Worm (Caenorhabditis elegans) whole organism, late embryonic: ENCODE measurements around the gene F09F9.5.

Source experiments
- C38D4.7 ChIP-seq: fragments of 200-800 bp; sonication (Bioruptor generic); optimal IDR thresholded peaks from 2 replicates; lab custom pipeline; 2018; ENCODE audit warnings: mild to moderate bottlenecking, missing genetic modification characterization, moderate library complexity, missing compliant biosample characterization
- ceh-2 ChIP-seq: sonication (generic microtip); optimal IDR thresholded peaks from 2 replicates; lab custom pipeline; 2016; ENCODE audit warnings: missing genotype, missing genetic modification characterization, missing compliant biosample characterization
- hlh-30 ChIP-seq: sonication (generic microtip); optimal IDR thresholded peaks from 2 replicates; lab custom pipeline; 2017; ENCODE audit warnings: antibody characterized with exemption, missing genetic modification characterization, missing compliant biosample characterization; ENCODE audit not compliant: insufficient read depth

DNA sequence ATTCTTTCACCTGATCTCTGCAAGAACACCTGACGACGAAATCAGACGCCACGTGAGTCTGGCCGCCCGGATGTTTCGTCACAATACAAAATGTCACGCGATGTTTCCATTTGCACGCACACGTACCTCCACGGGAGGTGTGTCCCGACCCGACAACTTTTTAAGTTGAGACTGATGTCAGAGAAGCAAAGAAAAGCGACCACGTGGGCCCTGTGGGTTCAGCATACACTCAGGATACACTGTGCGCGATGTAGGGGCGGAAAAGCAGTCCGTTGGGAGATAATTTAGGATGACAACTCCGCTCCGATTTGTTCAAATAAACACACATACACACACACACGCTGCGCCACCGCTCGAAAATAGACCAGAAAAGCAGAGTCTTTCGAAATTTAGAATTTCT is 24.5 kb downstream of the F09F9.5 start:
- TF ChIP-seq C38D4.7 (GFP tag; lab: Kevin White, UChicago) (no peak), ceh-2 (tag; lab: Kevin White, UChicago) (no peak), hlh-30 (tag; lab: Kevin White, UChicago) (peak; percentile 76)
